Worm (Caenorhabditis elegans) whole organism, young adult: ENCODE results near the gene T23F6.2.

ENCODE experiments used
- C17E4.6 ChIP-seq: fragments of 200-800 bp; sonication (Bioruptor generic); IDR thresholded peaks from 2 replicates; pipeline ENCODE4 v1.3.6; 2022; ENCODE audit warnings: missing genetic modification reagents, missing genetic modification characterization, missing compliant biosample characterization
- F23B12.7 ChIP-seq: sonication (generic microtip); optimal IDR thresholded peaks from 2 replicates; lab custom pipeline; 2017; ENCODE audit warnings: missing genetic modification characterization, mild to moderate bottlenecking, missing compliant biosample characterization, antibody characterized with exemption, moderate library complexity; ENCODE audit not compliant: insufficient read depth
- chd-7 ChIP-seq: sonication (generic microtip); optimal IDR thresholded peaks from 2 replicates; lab custom pipeline; 2016; ENCODE audit warnings: mild to moderate bottlenecking, missing genetic modification characterization, moderate library complexity, missing compliant biosample characterization
- dpl-1 ChIP-seq: fragments of 150-350 bp; optimal IDR thresholded peaks from 2 replicates; lab custom pipeline; 2014; ENCODE audit warnings: missing biosample characterization, missing genetic modification reagents, missing genetic modification characterization
- nfya-2 ChIP-seq: fragments of 200-800 bp; sonication (Bioruptor generic); IDR thresholded peaks from 2 replicates; pipeline ENCODE4 v1.3.6; 2022; ENCODE audit warnings: missing genetic modification reagents, missing genetic modification characterization, missing compliant biosample characterization
- unc-62 ChIP-seq: fragments of 150-350 bp; optimal IDR thresholded peaks from 2 replicates; lab custom pipeline; 2014; ENCODE audit warnings: missing biosample characterization, missing genetic modification reagents, missing genetic modification characterization

DNA sequence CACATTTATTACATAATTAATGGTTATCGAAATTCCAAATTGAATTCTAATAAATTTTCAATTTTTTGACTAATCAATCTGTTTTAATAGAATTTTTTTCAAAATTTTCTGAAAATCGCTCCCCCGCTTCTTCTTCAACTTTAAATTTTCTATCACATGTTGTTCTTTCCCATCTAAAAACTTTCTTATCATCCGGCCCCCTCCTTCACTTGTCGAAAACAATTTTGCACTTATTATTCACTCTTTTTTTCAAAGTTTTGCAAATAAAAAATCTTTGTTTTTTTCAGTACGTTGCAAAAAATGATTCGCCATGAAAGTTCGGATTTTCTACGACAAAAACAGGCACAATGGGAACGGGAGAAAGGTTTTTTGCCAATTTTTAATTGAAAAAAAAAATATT, 32.8 kb upstream of the T23F6.2 start, which contains the start of gene T23B5.3:
- TF ChIP-seq nfya-2 (GFP tag; lab: Robert Waterston, UW) (no peak), chd-7 (no peak), dpl-1 (GFP tag; lab: Kevin White, UChicago) (no peak), C17E4.6 (GFP tag; lab: Robert Waterston, UW) (no peak), unc-62 (no peak), F23B12.7 (no peak)
